Fruit fly (Drosophila melanogaster) whole organism, embryonic: ENCODE results near the gene kri.

ENCODE experiments used
- ATbp ChIP-seq: fragments of 200-800 bp; sonication (Bioruptor generic); optimal IDR thresholded peaks from 2 replicates; lab custom pipeline; 2017; ENCODE audit warnings: missing biosample characterization, mild to moderate bottlenecking, missing genetic modification characterization, missing genetic modification reagents
- Abd-B ChIP-seq: fragments of 200-800 bp; sonication (Bioruptor generic); optimal IDR thresholded peaks from 2 replicates; lab custom pipeline; 2018; ENCODE audit warnings: missing biosample characterization, mild to moderate bottlenecking, missing genetic modification characterization, moderate library complexity
- CG10565 ChIP-seq: fragments of 200-800 bp; sonication (Bioruptor generic); optimal IDR thresholded peaks from 3 replicates; lab custom pipeline; 2016; ENCODE audit warnings: missing biosample characterization, mild to moderate bottlenecking, missing genetic modification characterization
- CG11085 ChIP-seq: fragments of 200-800 bp; sonication (Bioruptor generic); IDR thresholded peaks from 2 replicates; pipeline ENCODE4 v1.3.6; 2022; ENCODE audit warnings: missing biosample characterization, missing genetic modification characterization
- CG11398 ChIP-seq: fragments of 200-800 bp; sonication (Bioruptor generic); optimal IDR thresholded peaks from 2 replicates; lab custom pipeline; 2016; ENCODE audit warnings: missing biosample characterization, missing genetic modification characterization
- CG12104 ChIP-seq: fragments of 200-800 bp; sonication (Bioruptor generic); optimal IDR thresholded peaks from 3 replicates; lab custom pipeline; 2016; ENCODE audit warnings: missing biosample characterization, missing genetic modification characterization
- CG1792 ChIP-seq: fragments of 200-800 bp; sonication (Bioruptor generic); optimal IDR thresholded peaks from 2 replicates; lab custom pipeline; 2016; ENCODE audit warnings: missing biosample characterization, missing genetic modification characterization
- CG1832 ChIP-seq: fragments of 200-800 bp; sonication (Bioruptor generic); optimal IDR thresholded peaks from 2 replicates; lab custom pipeline; 2017; ENCODE audit warnings: missing biosample characterization, mild to moderate bottlenecking, missing genetic modification characterization, inconsistent platforms
- CG2120 ChIP-seq: fragments of 200-800 bp; sonication (Bioruptor generic); optimal IDR thresholded peaks from 3 replicates; lab custom pipeline; 2016; ENCODE audit warnings: missing biosample characterization, missing genetic modification characterization
- CG2678 ChIP-seq: fragments of 200-800 bp; sonication (Bioruptor generic); optimal IDR thresholded peaks from 3 replicates; lab custom pipeline; 2019; ENCODE audit warnings: missing biosample characterization, mild to moderate bottlenecking, missing genetic modification characterization, moderate library complexity
- CG2875 ChIP-seq: fragments of 200-800 bp; sonication (Bioruptor generic); optimal IDR thresholded peaks from 2 replicates; lab custom pipeline; 2017; ENCODE audit warnings: missing biosample characterization, mild to moderate bottlenecking, missing genetic modification characterization, missing genetic modification reagents
- CG43689 ChIP-seq: fragments of 200-800 bp; sonication (Bioruptor generic); IDR thresholded peaks from 2 replicates; pipeline ENCODE4 v1.3.6; 2022; ENCODE audit warnings: missing biosample characterization, missing genetic modification characterization
- CG4617 ChIP-seq: fragments of 200-800 bp; sonication (Bioruptor generic); optimal IDR thresholded peaks from 3 replicates; lab custom pipeline; 2016; ENCODE audit warnings: missing biosample characterization, missing genetic modification characterization, borderline replicate concordance
- CG4707 ChIP-seq: fragments of 200-800 bp; sonication (Bioruptor generic); optimal IDR thresholded peaks from 2 replicates; lab custom pipeline; 2018; ENCODE audit warnings: missing biosample characterization, mild to moderate bottlenecking, missing genetic modification characterization, moderate library complexity
- CG7987 ChIP-seq: fragments of 200-800 bp; sonication (Bioruptor generic); optimal IDR thresholded peaks from 2 replicates; lab custom pipeline; 2018; ENCODE audit warnings: missing biosample characterization, mild to moderate bottlenecking, missing genetic modification characterization, moderate library complexity
- CG9437 ChIP-seq: fragments of 200-800 bp; sonication (Bioruptor generic); optimal IDR thresholded peaks from 2 replicates; lab custom pipeline; 2018; ENCODE audit warnings: missing biosample characterization, mild to moderate bottlenecking, missing genetic modification characterization
- Dip2 ChIP-seq: fragments of 200-800 bp; sonication (Bioruptor generic); IDR thresholded peaks from 2 replicates; pipeline ENCODE4 v1.3.6; 2022; ENCODE audit warnings: missing biosample characterization, missing genetic modification characterization
- GATAe ChIP-seq: fragments of 200-800 bp; sonication (Bioruptor generic); conservative IDR thresholded peaks from 2 replicates; pipeline ENCODE4 v1.3.6; 2022; ENCODE audit warnings: missing biosample characterization, missing genetic modification characterization
- Hmr ChIP-seq: fragments of 200-800 bp; sonication (Bioruptor generic); optimal IDR thresholded peaks from 3 replicates; lab custom pipeline; 2017; ENCODE audit warnings: mild to moderate bottlenecking, missing biosample characterization, missing genetic modification reagents, missing genetic modification characterization
- Hr39 ChIP-seq: fragments of >200 bp; optimal IDR thresholded peaks from 2 replicates; lab custom pipeline; 2017
- Jarid2 ChIP-seq: fragments of 200-800 bp; sonication (Bioruptor generic); optimal IDR thresholded peaks from 3 replicates; lab custom pipeline; 2017; ENCODE audit warnings: mild to moderate bottlenecking, missing biosample characterization, missing genetic modification reagents, missing genetic modification characterization
- MBD-R2 ChIP-seq: fragments of 200-800 bp; sonication (Bioruptor generic); IDR thresholded peaks from 2 replicates; pipeline ENCODE4 v1.3.6; 2022; ENCODE audit warnings: missing biosample characterization, missing genetic modification characterization
- Mes4 ChIP-seq: fragments of 200-800 bp; sonication (Bioruptor generic); optimal IDR thresholded peaks from 2 replicates; lab custom pipeline; 2016; ENCODE audit warnings: missing biosample characterization, missing genetic modification characterization
- Mrtf ChIP-seq: fragments of 200-800 bp; sonication (Bioruptor generic); IDR thresholded peaks from 3 replicates; pipeline ENCODE4 v1.3.6; 2022; ENCODE audit warnings: missing biosample characterization, missing genetic modification characterization
- NK7.1 ChIP-seq: fragments of 200-800 bp; sonication (Bioruptor generic); optimal IDR thresholded peaks from 3 replicates; lab custom pipeline; 2016; ENCODE audit warnings: missing biosample characterization, missing genetic modification characterization
- Optix ChIP-seq: fragments of 200-800 bp; sonication (Bioruptor generic); IDR thresholded peaks from 3 replicates; pipeline ENCODE4 v1.3.6; 2022; ENCODE audit warnings: missing biosample characterization, missing genetic modification characterization
- Side ChIP-seq: fragments of 200-800 bp; sonication (Bioruptor generic); optimal IDR thresholded peaks from 2 replicates; lab custom pipeline; 2016; ENCODE audit warnings: missing biosample characterization, missing genetic modification characterization
- aop ChIP-seq: fragments of 200-800 bp; sonication (Bioruptor generic); IDR thresholded peaks from 2 replicates; pipeline ENCODE4 v1.3.6; 2022; ENCODE audit warnings: missing biosample characterization, missing genetic modification characterization
- chm ChIP-seq: fragments of 200-800 bp; sonication (Bioruptor generic); IDR thresholded peaks from 2 replicates; pipeline ENCODE4 v1.3.6; 2022; ENCODE audit warnings: missing biosample characterization, missing genetic modification characterization
- dati ChIP-seq: fragments of 200-800 bp; sonication (Bioruptor generic); IDR thresholded peaks from 2 replicates; pipeline ENCODE4 v1.3.6; 2022; ENCODE audit warnings: missing biosample characterization, missing genetic modification characterization
- fd102C ChIP-seq: fragments of 200-800 bp; sonication (Bioruptor generic); optimal IDR thresholded peaks from 2 replicates; lab custom pipeline; 2018; ENCODE audit warnings: missing biosample characterization, mild to moderate bottlenecking, missing genetic modification characterization, moderate library complexity
- hkb ChIP-seq, 2 experiments: fragments of 200-800 bp in 1 of 2; fragments of >200 bp in 1 of 2; sonication (Bioruptor generic) in 1 of 2; IDR thresholded peaks in 1 of 2; optimal IDR thresholded peaks in 1 of 2; 2 replicates each; pipeline versions ENCODE4 v1.3.6 to Lab custom; 2017 to 2022; ENCODE audit warnings: missing biosample characterization in 1 of 2, missing genetic modification characterization in 1 of 2
- hth ChIP-seq: fragments of >200 bp; optimal IDR thresholded peaks from 2 replicates; lab custom pipeline; 2017; ENCODE audit warnings: inconsistent platforms
- jing ChIP-seq: fragments of 200-800 bp; sonication (Bioruptor generic); optimal IDR thresholded peaks from 2 replicates; lab custom pipeline; 2018; ENCODE audit warnings: missing biosample characterization, mild to moderate bottlenecking, missing genetic modification characterization
- jumu ChIP-seq: fragments of 200-800 bp; sonication (Bioruptor generic); optimal IDR thresholded peaks from 3 replicates; lab custom pipeline; 2016; ENCODE audit warnings: missing biosample characterization, missing genetic modification characterization
- mld ChIP-seq: fragments of 200-800 bp; sonication (Bioruptor generic); IDR thresholded peaks from 3 replicates; pipeline ENCODE4 v1.3.6; 2022; ENCODE audit warnings: missing biosample characterization, missing genetic modification characterization; ENCODE audit not compliant: partially characterized antibody
- oc ChIP-seq: fragments of 200-800 bp; sonication (Bioruptor generic); optimal IDR thresholded peaks from 2 replicates; lab custom pipeline; 2018; ENCODE audit warnings: missing biosample characterization, mild to moderate bottlenecking, missing genetic modification characterization, moderate library complexity
- pan ChIP-seq, 4 experiments: fragments of >200 bp in 3 of 4; fragments of 200-800 bp in 1 of 4; sonication (Bioruptor generic) in 1 of 4; optimal IDR thresholded peaks in 3 of 4; IDR thresholded peaks in 1 of 4; 2 replicates each; pipeline versions ENCODE4 v1.3.6 to Lab custom; 2017 to 2022; ENCODE audit warnings: missing biosample characterization in 2 of 4, missing genetic modification characterization in 2 of 4, mixed read lengths in 1 of 4
- pb ChIP-seq: fragments of 200-800 bp; sonication (Bioruptor generic); optimal IDR thresholded peaks from 3 replicates; lab custom pipeline; 2016; ENCODE audit warnings: missing biosample characterization, missing genetic modification characterization
- pros ChIP-seq: fragments of 200-800 bp; sonication (Bioruptor generic); optimal IDR thresholded peaks from 3 replicates; lab custom pipeline; 2019; ENCODE audit warnings: missing biosample characterization, mild to moderate bottlenecking, missing genetic modification characterization, moderate library complexity
- pzg ChIP-seq: fragments of 200-800 bp; sonication (Bioruptor generic); optimal IDR thresholded peaks from 3 replicates; lab custom pipeline; 2018; ENCODE audit warnings: missing biosample characterization, mild to moderate bottlenecking, missing genetic modification characterization, moderate library complexity
- ro ChIP-seq: fragments of 200-800 bp; sonication (Bioruptor generic); IDR thresholded peaks from 2 replicates; pipeline ENCODE4 v1.3.6; 2022; ENCODE audit warnings: missing biosample characterization, missing genetic modification characterization
- row ChIP-seq: fragments of 200-800 bp; sonication (Bioruptor generic); IDR thresholded peaks from 3 replicates; pipeline ENCODE4 v1.3.6; 2022; ENCODE audit warnings: missing biosample characterization, missing genetic modification characterization
- sob ChIP-seq: fragments of 200-800 bp; sonication (Bioruptor generic); IDR thresholded peaks from 2 replicates; pipeline ENCODE4 v1.3.6; 2022; ENCODE audit warnings: missing biosample characterization, missing genetic modification characterization
- sug ChIP-seq: fragments of 200-800 bp; optimal IDR thresholded peaks from 2 replicates; lab custom pipeline; 2019; ENCODE audit warnings: missing biosample characterization, mild to moderate bottlenecking, missing genetic modification characterization, moderate library complexity
- vnd ChIP-seq: fragments of 200-800 bp; sonication (Bioruptor generic); IDR thresholded peaks from 3 replicates; pipeline ENCODE4 v1.3.6; 2022; ENCODE audit warnings: missing biosample characterization, missing genetic modification characterization; ENCODE audit not compliant: partially characterized antibody
- wor ChIP-seq: fragments of 200-800 bp; sonication (Bioruptor generic); IDR thresholded peaks from 2 replicates; pipeline ENCODE4 v1.3.6; 2022; ENCODE audit warnings: missing biosample characterization, missing genetic modification characterization
- zen2 ChIP-seq: fragments of 200-800 bp; sonication (Bioruptor generic); IDR thresholded peaks from 3 replicates; pipeline ENCODE4 v1.3.6; 2022; ENCODE audit warnings: missing biosample characterization, missing genetic modification characterization; ENCODE audit not compliant: partially characterized antibody

Gene kri

dm6 chr3L:5809642-5810279, 1.0 kb upstream of the kri start (continued):
- no peak for TF ChIP-seq aop
- TF ChIP-seq CG11398: no peak
- no peak for TF ChIP-seq fd102C (GFP tag; lab: Kevin White, UChicago)
- TF ChIP-seq sug: peak; percentile 96

- TF ChIP-seq CG43689 (no peak), CG10565 (GFP tag; lab: Kevin White, UChicago) (no peak), Jarid2 (GFP tag; lab: Kevin White, UChicago) (no peak), hkb (optimal IDR thresholded peaks at IDR 0.05; lab: Kevin White, UChicago) (peak; percentile 72), hkb (GFP tag; IDR thresholded peaks at IDR 0.05; lab: Robert Waterston, UW) (no peak), sob (0 out of 2 replicates have a peak, but pooled peaks have one; percentile 38), vnd (peak; percentile 52; the same call in 1 of the 3 replicates), CG2120 (peak; percentile 39), jumu (GFP tag; lab: Kevin White, UChicago) (peak; percentile 34), pb (GFP tag; lab: Kevin White, UChicago) (no peak), hth (lab: Kevin White, UChicago) (no peak), oc (no peak), dati (GFP tag; lab: Robert Waterston, UW) (no peak), CG9437 (GFP tag; lab: Kevin White, UChicago) (no peak), Dip2 (GFP tag; lab: Robert Waterston, UW) (no peak), Abd-B (GFP tag; lab: Kevin White, UChicago) (peak; percentile 6), ATbp (no peak), pzg (GFP tag; lab: Kevin White, UChicago) (peak; percentile 98), Side (GFP tag; lab: Kevin White, UChicago) (no peak), row (peak; percentile 38; the same call in 1 of the 3 replicates), pan (optimal IDR thresholded peaks at IDR 0.05; lab: Kevin White, UChicago) (no peak), pan (GFP tag; optimal IDR thresholded peaks at IDR 0.05 in 1 of 2, IDR thresholded peaks at IDR 0.05 in 1 of 2) (no peak), mld (no peak), chm (GFP tag; lab: Robert Waterston, UW) (0 out of 2 replicates have a peak, but pooled peaks have one; percentile 27), CG7987 (GFP tag; lab: Kevin White, UChicago) (peak; percentile 9), Hr39 (lab: Kevin White, UChicago) (no peak), CG11085 (GFP tag; lab: Robert Waterston, UW) (no peak), NK7.1 (GFP tag; lab: Kevin White, UChicago) (no peak), CG1832 (GFP tag; lab: Kevin White, UChicago) (no peak), CG4707 (no peak), CG2678 (tag; lab: Kevin White, UChicago) (no peak), Hmr (GFP tag; lab: Kevin White, UChicago) (peak; percentile 75), Optix (GFP tag; lab: Robert Waterston, UW) (no peak), pros (GFP tag; lab: Kevin White, UChicago) (no peak), MBD-R2 (GFP tag; lab: Robert Waterston, UW) (peak; percentile 65), ro (GFP tag; lab: Robert Waterston, UW) (no peak), GATAe (GFP tag; lab: Robert Waterston, UW) (no peak), Mrtf (GFP tag; lab: Robert Waterston, UW) (no peak), zen2 (GFP tag; lab: Robert Waterston, UW) (no peak), jing (no peak), CG2875 (GFP tag; lab: Kevin White, UChicago) (no peak), CG12104 (no peak), CG4617 (GFP tag; lab: Kevin White, UChicago) (peak; percentile 16), CG1792 (GFP tag; lab: Kevin White, UChicago) (no peak), Mes4 (GFP tag; lab: Kevin White, UChicago) (no peak), wor (GFP tag; lab: Robert Waterston, UW) (no peak)
Measured at dm6 chr3L:5813016-5813415, 2.2 kb downstream of the kri start, which contains the start of gene mad2. Gene mad2 (minus strand): TSS chr3L:5813093.
